Fruit fly (Drosophila melanogaster): Measurements from ENCODE around the gene CG8675.

dm6 chrX:17297924-17298591 is 48.8 kb upstream of the CG8675 start:
- TF ChIP-seq psq (optimal IDR thresholded peaks at IDR 0.05) = no peak
- TF ChIP-seq pan (optimal IDR thresholded peaks at IDR 0.05) = no peak
